Worm (Caenorhabditis elegans) whole organism, young adult: ENCODE measurements around the gene sut-2.

Experiments
- B0035.1 ChIP-seq: sonication (generic microtip); optimal IDR thresholded peaks from 2 replicates; lab custom pipeline; 2016; ENCODE audit warnings: missing genetic modification characterization, mild to moderate bottlenecking, missing compliant biosample characterization, missing genotype, missing genetic modification reagents
- F52B5.7 ChIP-seq: sonication (generic microtip); optimal IDR thresholded peaks from 2 replicates; lab custom pipeline; 2016; ENCODE audit warnings: mild to moderate bottlenecking, missing genetic modification characterization, missing compliant biosample characterization
- efl-1 ChIP-seq: fragments of 150-350 bp; optimal IDR thresholded peaks from 2 replicates; lab custom pipeline; 2014; ENCODE audit warnings: missing biosample characterization, missing genetic modification reagents, missing genetic modification characterization
- lin-54 ChIP-seq: fragments of 200-800 bp; sonication (Bioruptor generic); optimal IDR thresholded peaks from 2 replicates; lab custom pipeline; 2018; ENCODE audit warnings: mild to moderate bottlenecking, missing genetic modification characterization, missing compliant biosample characterization
- pha-4 ChIP-seq: fragments of 150-350 bp; sonication (generic microtip); optimal IDR thresholded peaks from 2 replicates; lab custom pipeline; 2014; ENCODE audit warnings: missing biosample characterization, missing genetic modification reagents, missing genetic modification characterization
- repo-1 ChIP-seq: sonication (generic microtip); optimal IDR thresholded peaks from 2 replicates; lab custom pipeline; 2017; ENCODE audit warnings: mild to moderate bottlenecking, missing genetic modification characterization, missing compliant biosample characterization

DNA sequence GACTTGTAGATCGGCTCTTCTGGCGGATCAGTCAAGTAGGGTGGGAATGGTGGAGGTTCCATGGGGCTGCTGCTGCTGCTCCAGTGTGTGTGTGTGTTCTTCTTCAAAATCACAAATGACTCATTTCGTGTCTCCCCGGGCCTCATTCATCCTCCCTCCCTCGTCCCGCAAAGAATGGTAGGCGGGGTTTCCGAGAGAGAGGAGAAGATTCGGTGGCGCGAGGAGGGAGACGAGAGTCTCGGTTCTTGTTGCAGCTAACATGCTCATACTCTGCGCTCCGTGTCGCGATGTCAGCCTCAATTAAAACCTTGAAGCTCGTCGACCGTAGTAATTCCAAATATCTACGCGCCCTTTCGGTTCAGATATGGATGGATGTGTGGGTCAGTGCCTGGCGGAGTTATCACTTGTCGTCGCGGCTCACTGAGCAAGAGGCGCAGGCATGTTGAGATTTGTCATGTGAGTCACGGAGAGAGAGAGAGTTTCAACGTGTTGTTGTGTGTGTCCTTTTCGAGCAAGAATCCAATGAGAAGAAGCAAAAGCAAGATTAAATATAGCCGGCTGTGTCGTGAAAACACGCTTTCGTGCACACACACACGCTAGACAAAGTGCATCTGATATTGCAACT is 42.9 kb downstream of the sut-2 start:
- TF ChIP-seq lin-54 (no peak), F52B5.7 (no peak), B0035.1 (tag; lab: Kevin White, UChicago) (no peak), efl-1 (GFP tag; lab: Kevin White, UChicago) (no peak), repo-1 (tag; lab: Kevin White, UChicago) (no peak), pha-4 (tag; lab: Kevin White, UChicago) (no peak)
